Fruit fly (Drosophila melanogaster): ENCODE results near the gene Pex3.

The Pex3 gene

DNA sequence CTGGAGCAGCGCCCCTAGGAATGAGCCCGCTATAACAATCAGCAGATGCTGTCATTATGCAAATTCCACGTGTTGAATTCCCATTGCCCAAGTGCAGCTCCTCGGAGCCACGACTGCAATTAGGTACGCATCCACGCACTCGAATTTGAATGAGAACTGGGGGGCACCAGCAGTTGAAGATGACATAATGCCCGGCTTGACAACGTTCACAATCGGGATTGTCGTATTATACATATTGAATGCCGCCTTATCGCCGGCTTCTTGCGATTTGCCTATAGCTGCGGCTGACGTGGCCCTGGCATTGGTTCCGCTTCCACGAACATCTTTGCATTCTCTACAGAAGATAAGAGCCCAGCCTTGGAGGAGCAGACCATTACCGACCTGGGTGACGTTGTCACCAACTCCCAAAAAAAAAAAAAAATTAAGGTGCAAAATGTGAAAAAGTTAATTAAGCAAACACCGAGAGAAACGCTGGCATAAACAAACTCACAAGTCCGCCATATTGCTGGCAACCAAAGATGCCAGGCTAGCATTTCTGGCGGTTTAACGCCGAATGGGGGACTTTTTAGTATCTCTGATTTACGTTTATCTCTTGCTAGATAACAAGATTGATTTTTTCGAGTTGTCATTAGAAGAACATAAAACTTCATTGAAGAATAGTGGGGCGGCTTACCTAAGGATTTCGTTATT is 3.7 kb upstream of the Pex3 start:
- TF ChIP-seq tj (GFP tag; optimal IDR thresholded peaks at IDR 0.05) = peak; percentile 82
- no peak for TF ChIP-seq Crg-1 (GFP tag; optimal IDR thresholded peaks at IDR 0.05)

dm6 chr3L:15141118-15142003 is 2.8 kb upstream of the Pex3 start:
- TF ChIP-seq CG1620 (GFP tag; optimal IDR thresholded peaks at IDR 0.05) = no peak
- TF ChIP-seq Mnt (GFP tag; optimal IDR thresholded peaks at IDR 0.05) = no peak
- TF ChIP-seq Crg-1 (GFP tag; optimal IDR thresholded peaks at IDR 0.05) = peak; percentile 15
- peak; percentile 16 for TF ChIP-seq CG7045 (GFP tag; optimal IDR thresholded peaks at IDR 0.05)
- TF ChIP-seq ovo (GFP tag; optimal IDR thresholded peaks at IDR 0.05) = peak; percentile 42
- peak; percentile 2 for TF ChIP-seq CG33017 (tag; optimal IDR thresholded peaks at IDR 0.05)
- peak; percentile 81 for TF ChIP-seq pad (GFP tag; optimal IDR thresholded peaks at IDR 0.05)
- TF ChIP-seq cic (GFP tag; optimal IDR thresholded peaks at IDR 0.05) = peak; percentile 11

DNA sequence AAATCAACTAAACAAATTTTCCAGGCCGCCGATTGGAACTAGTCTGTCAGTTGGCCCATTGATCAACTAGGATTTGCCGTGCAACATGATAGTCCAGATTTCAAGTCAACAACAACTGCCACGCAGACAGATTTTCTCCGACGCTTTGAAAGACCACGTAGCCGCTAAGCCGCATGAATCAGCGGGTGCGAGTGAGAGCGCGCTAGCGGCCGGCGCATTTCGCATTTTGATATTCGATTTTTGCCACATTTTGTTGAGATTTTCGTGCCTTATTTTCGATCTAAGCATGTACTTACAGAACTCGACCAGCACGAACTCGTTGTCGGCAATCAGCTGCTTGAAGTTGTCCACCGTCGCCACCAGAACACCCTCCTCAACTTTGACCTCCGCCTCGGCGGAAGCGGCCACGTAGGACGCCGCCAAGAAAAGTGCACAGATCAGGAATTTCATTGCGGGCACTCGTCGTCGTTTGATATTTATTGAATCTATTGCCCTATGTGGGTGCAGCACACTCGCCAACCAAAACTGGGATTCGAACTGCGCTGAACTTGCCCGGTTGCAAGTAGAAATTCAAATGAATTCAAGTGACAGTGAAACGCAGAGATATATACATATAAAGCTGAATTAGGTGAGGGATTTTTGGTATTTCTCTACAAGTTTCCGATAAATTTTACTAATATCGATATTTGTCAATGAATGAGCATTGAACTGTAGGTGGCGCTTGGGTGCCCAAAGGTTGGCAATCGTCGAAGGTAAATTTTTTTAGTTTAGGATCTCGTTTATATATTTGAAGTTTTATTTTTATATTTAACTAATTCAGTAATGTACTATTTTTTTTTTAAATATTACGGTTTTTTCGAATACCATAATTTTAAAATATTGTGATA is 1.9 kb upstream of the Pex3 start, which contains the start of gene Pdi:
Gene Pdi, minus strand, starts transcription at position 837 of the 887 bp plus-strand sequence.
- no peak for TF ChIP-seq CG14711 (tag; optimal IDR thresholded peaks at IDR 0.05)
- no peak for TF ChIP-seq CG11617 (GFP tag; optimal IDR thresholded peaks at IDR 0.05)
- peak; percentile 34 for TF ChIP-seq CG12768 (GFP tag; optimal IDR thresholded peaks at IDR 0.05)
- no peak for TF ChIP-seq cnc (optimal IDR thresholded peaks at IDR 0.05)
- no peak for TF ChIP-seq Clk (GFP tag; optimal IDR thresholded peaks at IDR 0.05)
- TF ChIP-seq kay (GFP tag; ENCODE audit: borderline replicate concordance) = peak; percentile 28
- TF ChIP-seq CG33017 (tag; optimal IDR thresholded peaks at IDR 0.05) = peak; percentile 51
- TF ChIP-seq cic (GFP tag; optimal IDR thresholded peaks at IDR 0.05) = peak; percentile 3
- peak; percentile 6 for TF ChIP-seq Crg-1 (GFP tag; optimal IDR thresholded peaks at IDR 0.05)
- peak; percentile 33 for TF ChIP-seq Mnt (GFP tag; optimal IDR thresholded peaks at IDR 0.05)
- TF ChIP-seq Hr96 (GFP tag; optimal IDR thresholded peaks at IDR 0.05) = peak; percentile 36
- no peak for TF ChIP-seq CG7045 (GFP tag; optimal IDR thresholded peaks at IDR 0.05)
- TF ChIP-seq CG5204 (GFP tag; optimal IDR thresholded peaks at IDR 0.05) = no peak
- TF ChIP-seq toe (GFP tag; optimal IDR thresholded peaks at IDR 0.05) = peak; percentile 41
- TF ChIP-seq tj (GFP tag; optimal IDR thresholded peaks at IDR 0.05) = peak; percentile 77
- no peak for TF ChIP-seq ovo (GFP tag; optimal IDR thresholded peaks at IDR 0.05)
- TF ChIP-seq CG7101 (tag; optimal IDR thresholded peaks at IDR 0.05) = peak; percentile 53
- TF ChIP-seq CG1620 (GFP tag; optimal IDR thresholded peaks at IDR 0.05) = peak; percentile 57
- TF ChIP-seq bab1 (GFP tag; optimal IDR thresholded peaks at IDR 0.05) = peak; percentile 81
- no peak for TF ChIP-seq pad (GFP tag; optimal IDR thresholded peaks at IDR 0.05)

DNA sequence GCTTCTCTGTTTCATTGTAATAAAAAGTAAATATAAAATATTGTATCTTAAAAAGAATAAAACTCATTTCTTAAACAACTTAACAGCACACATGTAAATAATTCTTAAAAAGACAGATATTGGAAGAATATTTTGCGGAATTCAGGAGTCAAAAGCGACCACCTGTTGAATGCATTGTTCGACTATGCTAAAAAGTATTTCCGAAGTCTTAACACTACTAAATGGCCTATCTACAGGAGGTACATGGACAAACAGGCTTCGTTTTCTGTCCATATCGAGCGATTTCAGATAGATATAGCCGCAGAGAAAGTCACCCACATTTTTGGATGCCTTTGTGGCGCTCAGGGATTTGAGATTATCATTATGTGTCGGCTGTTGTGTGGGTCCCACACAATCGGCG is 1.0 kb upstream of the Pex3 start:
- TF ChIP-seq Mnt (GFP tag; optimal IDR thresholded peaks at IDR 0.05) = no peak
- TF ChIP-seq Clk (GFP tag; optimal IDR thresholded peaks at IDR 0.05) = no peak
- TF ChIP-seq ovo (GFP tag; optimal IDR thresholded peaks at IDR 0.05) = no peak
- no peak for TF ChIP-seq CG1620 (GFP tag; optimal IDR thresholded peaks at IDR 0.05)
- no peak for TF ChIP-seq CG7045 (GFP tag; optimal IDR thresholded peaks at IDR 0.05)
- no peak for TF ChIP-seq pad (GFP tag; optimal IDR thresholded peaks at IDR 0.05)
- no peak for TF ChIP-seq CG7101 (tag; optimal IDR thresholded peaks at IDR 0.05)
- no peak for TF ChIP-seq bab1 (GFP tag; optimal IDR thresholded peaks at IDR 0.05)
- no peak for TF ChIP-seq CG14711 (tag; optimal IDR thresholded peaks at IDR 0.05)
- no peak for TF ChIP-seq toe (GFP tag; optimal IDR thresholded peaks at IDR 0.05)
- TF ChIP-seq cnc (optimal IDR thresholded peaks at IDR 0.05) = no peak
- TF ChIP-seq tj (GFP tag; optimal IDR thresholded peaks at IDR 0.05) = no peak
- TF ChIP-seq kay (GFP tag; ENCODE audit: borderline replicate concordance) = no peak
- no peak for TF ChIP-seq Crg-1 (GFP tag; optimal IDR thresholded peaks at IDR 0.05)

DNA sequence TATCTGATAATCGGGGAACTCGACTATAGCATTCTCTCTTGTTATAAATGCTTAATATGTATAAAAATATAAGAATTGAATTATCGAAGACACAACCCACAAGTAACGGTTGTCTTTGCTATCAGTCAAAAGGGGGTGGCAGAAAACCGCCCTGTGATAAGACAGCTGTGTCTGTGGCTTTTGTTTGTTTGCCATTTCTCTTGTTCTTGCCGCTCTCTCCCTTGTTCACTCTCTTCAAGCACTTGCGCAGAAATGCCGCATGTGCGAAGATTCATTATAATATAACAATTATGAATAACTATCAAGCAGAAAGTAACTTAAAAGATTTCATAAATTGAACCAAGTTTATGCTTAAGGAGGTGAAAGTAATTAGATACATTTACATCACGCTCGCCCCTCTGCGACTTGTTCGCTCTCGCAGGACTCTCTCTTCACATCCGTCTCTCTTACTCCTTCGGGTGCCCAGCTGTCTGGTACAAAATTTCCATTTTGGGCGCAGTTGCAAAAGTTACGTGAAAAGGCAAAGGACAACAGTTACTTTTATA is 2.6 kb downstream of the Pex3 start, which contains the start of gene FucTA:
Gene FucTA, plus strand, starts transcription at position 495 of the 545 bp plus-strand sequence.
- peak; percentile 25 for TF ChIP-seq ovo (GFP tag; optimal IDR thresholded peaks at IDR 0.05)
- TF ChIP-seq Mnt (GFP tag; optimal IDR thresholded peaks at IDR 0.05) = no peak
- TF ChIP-seq CG11617 (GFP tag; optimal IDR thresholded peaks at IDR 0.05) = no peak
- TF ChIP-seq kay (GFP tag; ENCODE audit: borderline replicate concordance) = no peak
- no peak for TF ChIP-seq CG1620 (GFP tag; optimal IDR thresholded peaks at IDR 0.05)
- TF ChIP-seq CG14711 (tag; optimal IDR thresholded peaks at IDR 0.05) = no peak
- TF ChIP-seq tj (GFP tag; optimal IDR thresholded peaks at IDR 0.05) = no peak
